Fruit fly (Drosophila melanogaster) S2 (cell line): ENCODE results near the gene CG3088.

Experiments
- CG8478 ChIP-seq: fragments of >200 bp; optimal IDR thresholded peaks from 2 replicates; lab custom pipeline; 2018
- CTCF ChIP-seq, 2 experiments: fragments of >200 bp; optimal IDR thresholded peaks; 2 replicates each; lab custom pipeline; 2018

DNA sequence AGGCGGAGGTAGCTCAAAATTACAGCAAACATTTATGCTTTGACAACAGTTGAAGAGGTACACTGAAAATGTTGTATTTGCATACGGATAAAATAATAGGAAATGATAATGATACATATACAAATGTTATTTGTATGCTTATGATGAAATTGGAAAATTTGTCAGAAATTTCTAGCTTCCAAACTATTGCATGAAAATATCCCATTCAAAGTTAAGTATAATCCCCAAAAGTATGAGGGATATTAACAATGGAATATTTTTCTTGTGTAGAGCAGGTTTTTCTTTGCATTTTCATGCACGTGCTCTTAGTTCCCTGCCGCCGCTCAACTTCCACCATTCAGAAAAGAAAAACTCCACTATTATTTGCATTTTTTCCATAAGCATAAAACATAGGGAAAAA is 46.1 kb downstream of the CG3088 start:
- no peak for TF ChIP-seq CTCF (optimal IDR thresholded peaks at IDR 0.05; lab: Kevin White, UChicago)
- no peak for TF ChIP-seq CG8478
